Fruit fly (Drosophila melanogaster) S2 (cell line): Measurements from ENCODE around the gene al.

Source experiments
- CG8478 ChIP-seq: fragments of >200 bp; optimal IDR thresholded peaks from 2 replicates; lab custom pipeline; 2018
- CTCF ChIP-seq, 2 experiments: fragments of >200 bp; optimal IDR thresholded peaks; 2 replicates each; lab custom pipeline; 2018

DNA sequence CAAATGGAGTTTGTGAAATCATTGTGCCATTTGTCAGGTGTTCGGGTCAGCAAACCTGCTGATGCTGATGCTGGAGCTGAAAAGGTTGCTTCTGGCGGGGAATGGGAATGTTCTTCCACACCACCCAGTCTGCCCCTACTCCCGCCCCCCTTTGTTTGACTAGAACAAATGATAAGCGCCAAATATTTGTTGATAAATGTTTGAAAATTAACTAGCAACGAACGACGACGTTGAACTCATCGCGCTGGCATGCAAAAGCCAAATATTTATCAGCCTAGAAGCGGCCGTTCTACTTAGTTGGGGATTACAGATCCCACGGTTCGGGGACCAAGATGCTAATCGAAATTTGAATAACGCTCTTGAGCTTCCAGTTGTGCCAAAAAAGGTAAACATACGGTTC lies 47.6 kb downstream of the al start:
- TF ChIP-seq CG8478 (lab: Kevin White, UChicago) (no peak), CTCF (optimal IDR thresholded peaks at IDR 0.05; lab: Kevin White, UChicago) (no peak)
